Worm (Caenorhabditis elegans): ENCODE measurements around the gene F36F12.3.

DNA sequence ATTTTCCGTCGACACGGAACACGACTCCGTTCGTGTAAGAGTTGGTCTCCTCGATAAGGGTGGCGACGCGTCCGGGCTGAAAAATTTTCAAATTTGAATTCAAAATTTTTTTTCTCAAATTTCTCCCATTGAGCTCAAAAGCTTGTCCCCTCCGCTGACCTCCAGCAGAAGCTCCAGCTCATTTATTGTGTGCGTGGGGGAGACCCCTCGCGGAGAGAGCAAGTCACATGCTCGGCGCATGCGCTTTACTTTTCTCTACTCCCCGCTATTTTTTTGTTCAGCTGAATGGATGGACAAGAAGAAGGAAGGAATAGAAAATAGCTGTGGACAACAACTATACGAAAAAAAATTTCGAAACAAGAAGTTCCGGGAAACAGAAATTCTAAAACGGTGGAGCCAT, 47.9 kb downstream of the F36F12.3 start:
- TF ChIP-seq fos-1 (tag; optimal IDR thresholded peaks at IDR 0.05) (peak; percentile 9), unc-39 (tag; optimal IDR thresholded peaks at IDR 0.05) (no peak), nhr-23 (tag; optimal IDR thresholded peaks at IDR 0.05) (no peak), nhr-21 (tag; optimal IDR thresholded peaks at IDR 0.05) (no peak), ama-1 (optimal IDR thresholded peaks at IDR 0.05) (no peak), ceh-82 (tag; optimal IDR thresholded peaks at IDR 0.05) (no peak)
